Fruit fly (Drosophila melanogaster) whole organism, wandering third instar larva: Measurements from ENCODE around the gene CG33703.

Source experiments
- Hr78 ChIP-seq: fragments of >200 bp; optimal IDR thresholded peaks from 2 replicates; lab custom pipeline; 2017; ENCODE audit warnings: missing biosample characterization, missing genetic modification characterization
- br ChIP-seq: fragments of 200-800 bp; sonication (Bioruptor generic); optimal IDR thresholded peaks from 2 replicates; lab custom pipeline; 2016; ENCODE audit warnings: missing biosample characterization, missing genetic modification characterization
- brk ChIP-seq: fragments of 200-800 bp; sonication (Bioruptor generic); optimal IDR thresholded peaks from 2 replicates; lab custom pipeline; 2016; ENCODE audit warnings: missing biosample characterization, mild to moderate bottlenecking, missing genetic modification characterization
- dl ChIP-seq, 2 experiments: fragments of 175-275, 200-275 bp in 1 of 2; fragments of 200-275 bp in 1 of 2; sonication (Bioruptor generic); optimal IDR thresholded peaks; lab custom pipeline; 2018; ENCODE audit warnings: mild to moderate bottlenecking in 2 of 2, missing biosample characterization in 2 of 2, missing genetic modification characterization in 2 of 2, moderate library complexity in 2 of 2; ENCODE audit not compliant: partially characterized antibody in 2 of 2, insufficient read depth in 1 of 2
- jim ChIP-seq: fragments of 175-275, 200-325 bp; sonication (Bioruptor generic); optimal IDR thresholded peaks from 2 replicates; lab custom pipeline; 2016; ENCODE audit warnings: missing biosample characterization, mild to moderate bottlenecking, missing genetic modification characterization
- pan ChIP-seq: fragments of >200 bp; optimal IDR thresholded peaks from 2 replicates; lab custom pipeline; 2017
- psq ChIP-seq: fragments of 200-800 bp; sonication (Bioruptor generic); optimal IDR thresholded peaks from 3 replicates; lab custom pipeline; 2017; ENCODE audit warnings: missing biosample characterization, mild to moderate bottlenecking, missing genetic modification characterization, moderate library complexity
- usp ChIP-seq: fragments of >200 bp; optimal IDR thresholded peaks from 2 replicates; lab custom pipeline; 2017; ENCODE audit warnings: missing biosample characterization, missing genetic modification characterization
- woc ChIP-seq: sonication (Bioruptor generic); optimal IDR thresholded peaks from 2 replicates; lab custom pipeline; 2016; ENCODE audit warnings: missing biosample characterization, mild to moderate bottlenecking, missing genetic modification characterization

DNA sequence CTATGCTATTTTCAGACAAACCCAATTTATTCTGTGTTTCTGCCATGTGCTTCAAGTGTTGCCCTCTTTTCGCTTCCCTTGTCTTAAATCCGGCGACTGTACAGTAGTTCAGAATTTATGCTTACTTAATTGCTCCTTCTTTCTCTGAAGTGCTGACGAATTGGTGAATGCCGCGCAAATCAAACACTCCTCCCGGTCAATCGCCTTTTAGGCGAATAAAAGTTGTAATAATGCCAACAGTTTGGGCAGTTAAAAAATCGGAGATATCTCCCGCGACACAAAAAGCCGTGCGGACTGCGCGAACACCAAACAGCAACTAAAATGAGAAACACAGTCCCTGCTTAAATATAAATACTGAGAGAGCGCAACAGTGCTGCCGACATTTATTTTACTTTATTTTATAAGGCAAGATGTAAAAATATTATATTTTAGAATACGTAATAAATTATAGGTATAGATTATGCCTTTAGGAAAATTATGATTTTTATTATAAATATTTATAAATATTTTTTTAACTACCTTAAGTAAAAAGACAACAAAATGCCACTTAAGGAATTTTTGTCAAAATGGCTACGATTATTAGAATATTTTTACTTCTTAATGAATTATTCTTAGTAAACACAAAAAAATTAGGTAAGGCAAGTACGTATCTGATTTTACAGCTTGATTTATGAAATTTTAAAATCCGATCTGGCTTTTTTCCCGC is 7.3 kb downstream of the CG33703 start, which contains the start of gene path:
- TF ChIP-seq br: no peak
- TF ChIP-seq usp: no peak
- no peak for TF ChIP-seq brk (GFP tag; lab: Kevin White, UChicago)
- no peak for TF ChIP-seq psq (GFP tag; lab: Kevin White, UChicago)
- no peak for TF ChIP-seq pan (lab: Kevin White, UChicago)
- no peak for TF ChIP-seq dl (GFP tag; optimal IDR thresholded peaks at IDR 0.05; lab: Kevin White, UChicago; ENCODE audit: insufficient read depth in 1 of 2, partially characterized antibody in 2 of 2)
- no peak for TF ChIP-seq Hr78
- peak; percentile 37 for TF ChIP-seq jim (GFP tag; lab: Kevin White, UChicago)
- TF ChIP-seq woc (GFP tag; lab: Kevin White, UChicago): peak; percentile 35
